Fruit fly (Drosophila melanogaster): ENCODE data around the gene CG3842.

CG3842 gene

dm6 chrX:6375636-6376035 lies 38.1 kb downstream of the CG3842 start:
- TF ChIP-seq achi (GFP tag; optimal IDR thresholded peaks at IDR 0.05) = no peak
- no peak for TF ChIP-seq CG31627 (GFP tag; optimal IDR thresholded peaks at IDR 0.05)
- TF ChIP-seq eg (GFP tag; IDR thresholded peaks at IDR 0.05) = no peak
- no peak for TF ChIP-seq dsx (GFP tag; optimal IDR thresholded peaks at IDR 0.05; ENCODE audit: poor library complexity, severe bottlenecking)
- TF ChIP-seq Lpt (GFP tag; optimal IDR thresholded peaks at IDR 0.05) = no peak
- TF ChIP-seq CG6163 (GFP tag; IDR thresholded peaks at IDR 0.05) = peak; percentile 33; the same call in 1 of the 3 replicates
- TF ChIP-seq svp (GFP tag) = no peak
- TF ChIP-seq dac (GFP tag; optimal IDR thresholded peaks at IDR 0.05) = no peak
- TF ChIP-seq CG7368 (GFP tag; optimal IDR thresholded peaks at IDR 0.05) = no peak
- no peak for TF ChIP-seq CG6792 (GFP tag; optimal IDR thresholded peaks at IDR 0.05)
- no peak for TF ChIP-seq CG11902 (GFP tag; optimal IDR thresholded peaks at IDR 0.05)
- TF ChIP-seq Eip78C (GFP tag) = peak; percentile 67
- no peak for TF ChIP-seq CG4318 (GFP tag; optimal IDR thresholded peaks at IDR 0.05)
- no peak for TF ChIP-seq CG8632 (GFP tag; optimal IDR thresholded peaks at IDR 0.05)
- TF ChIP-seq CG34406 (GFP tag; optimal IDR thresholded peaks at IDR 0.05) = no peak
- peak; percentile 6 for TF ChIP-seq lz (GFP tag; optimal IDR thresholded peaks at IDR 0.05)
- TF ChIP-seq acj6 (GFP tag; optimal IDR thresholded peaks at IDR 0.05) = no peak
- TF ChIP-seq CG3032 (tag; optimal IDR thresholded peaks at IDR 0.05) = no peak
- TF ChIP-seq Ets96B (tag; optimal IDR thresholded peaks at IDR 0.05) = no peak
- TF ChIP-seq pdm3 (GFP tag; optimal IDR thresholded peaks at IDR 0.05) = peak; percentile 4
- TF ChIP-seq Gug (GFP tag; IDR thresholded peaks at IDR 0.05) = no peak
- no peak for TF ChIP-seq fd59A (GFP tag; optimal IDR thresholded peaks at IDR 0.05)
- no peak for TF ChIP-seq Eip75B (GFP tag; optimal IDR thresholded peaks at IDR 0.05)
- no peak for TF ChIP-seq Sox102F (GFP tag; optimal IDR thresholded peaks at IDR 0.05)
- no peak for TF ChIP-seq vri (GFP tag; optimal IDR thresholded peaks at IDR 0.05)
- no peak for TF ChIP-seq fd85E (GFP tag; optimal IDR thresholded peaks at IDR 0.05)
- no peak for TF ChIP-seq Met (GFP tag; optimal IDR thresholded peaks at IDR 0.05)
- no peak for TF ChIP-seq topi (GFP tag; optimal IDR thresholded peaks at IDR 0.05)
- no peak for TF ChIP-seq Hr4 (GFP tag; optimal IDR thresholded peaks at IDR 0.05)
- no peak for TF ChIP-seq spab (GFP tag; optimal IDR thresholded peaks at IDR 0.05)
- peak; percentile 16 for TF ChIP-seq cyc (GFP tag; optimal IDR thresholded peaks at IDR 0.05)
- TF ChIP-seq CG6854 (GFP tag; optimal IDR thresholded peaks at IDR 0.05) = no peak
- no peak for TF ChIP-seq fkh (GFP tag; optimal IDR thresholded peaks at IDR 0.05)
- TF ChIP-seq esn (GFP tag; optimal IDR thresholded peaks at IDR 0.05) = no peak
- no peak for TF ChIP-seq net (GFP tag; optimal IDR thresholded peaks at IDR 0.05)
- no peak for TF ChIP-seq CG8119 (GFP tag; IDR thresholded peaks at IDR 0.05)
- no peak for TF ChIP-seq CG11294 (GFP tag; IDR thresholded peaks at IDR 0.05)
- no peak for TF ChIP-seq Eip93F (GFP tag; optimal IDR thresholded peaks at IDR 0.05)
- TF ChIP-seq Ets21C (GFP tag; optimal IDR thresholded peaks at IDR 0.05) = no peak
- TF ChIP-seq Smox (GFP tag; optimal IDR thresholded peaks at IDR 0.05) = no peak
- TF ChIP-seq CG16779 (tag; optimal IDR thresholded peaks at IDR 0.05) = no peak
- TF ChIP-seq Hr38 (GFP tag; optimal IDR thresholded peaks at IDR 0.05) = no peak
- no peak for TF ChIP-seq CG8319 (GFP tag; optimal IDR thresholded peaks at IDR 0.05)
- no peak for TF ChIP-seq Sox14 (GFP tag; optimal IDR thresholded peaks at IDR 0.05)
- peak; percentile 30 for TF ChIP-seq Hr39 (GFP tag; optimal IDR thresholded peaks at IDR 0.05)
- peak; percentile 5 for TF ChIP-seq CG32006 (GFP tag; optimal IDR thresholded peaks at IDR 0.05)
- no peak for TF ChIP-seq CG11762 (GFP tag; optimal IDR thresholded peaks at IDR 0.05; ENCODE audit: insufficient read depth)
- TF ChIP-seq CG6808 (GFP tag; optimal IDR thresholded peaks at IDR 0.05) = no peak
- no peak for TF ChIP-seq Blimp-1 (GFP tag; optimal IDR thresholded peaks at IDR 0.05)
- TF ChIP-seq CG3919 (GFP tag; optimal IDR thresholded peaks at IDR 0.05) = no peak
- no peak for TF ChIP-seq ss (GFP tag; optimal IDR thresholded peaks at IDR 0.05)
- TF ChIP-seq CG10631 (GFP tag; optimal IDR thresholded peaks at IDR 0.05) = no peak
- TF ChIP-seq salr (GFP tag; optimal IDR thresholded peaks at IDR 0.05) = no peak
- TF ChIP-seq OdsH (GFP tag; optimal IDR thresholded peaks at IDR 0.05) = no peak

Measured in whole organism, prepupa.